Fruit fly (Drosophila melanogaster) whole organism, embryonic: ENCODE data around the gene yellow-e2.
A peak's percentile ranks its signal among the peaks of the same experiment; 100 is the strongest.

Experiments used
- Atf-2 ChIP-seq: fragments of 200-800 bp; sonication (Bioruptor generic); optimal IDR thresholded peaks from 2 replicates; lab custom pipeline; 2016; ENCODE audit warnings: missing biosample characterization, missing genetic modification characterization
- Bgb ChIP-seq: fragments of 200-800 bp; sonication (Bioruptor generic); IDR thresholded peaks from 2 replicates; pipeline ENCODE4 v1.3.6; 2022; ENCODE audit warnings: missing biosample characterization, missing genetic modification characterization; ENCODE audit not compliant: partially characterized antibody
- BtbVII ChIP-seq: fragments of 200-800 bp; sonication (Bioruptor generic); optimal IDR thresholded peaks from 3 replicates; lab custom pipeline; 2017; ENCODE audit warnings: missing biosample characterization, mild to moderate bottlenecking, missing genetic modification characterization
- CG11504 ChIP-seq: fragments of 200-800 bp; sonication (Bioruptor generic); optimal IDR thresholded peaks from 3 replicates; lab custom pipeline; 2019; ENCODE audit warnings: missing biosample characterization, mild to moderate bottlenecking, missing genetic modification characterization, moderate library complexity
- CG11723 ChIP-seq: fragments of 200-800 bp; sonication (Bioruptor generic); optimal IDR thresholded peaks from 2 replicates; lab custom pipeline; 2017; ENCODE audit warnings: missing biosample characterization, mild to moderate bottlenecking, missing genetic modification characterization
- CG12744 ChIP-seq: fragments of 200-800 bp; sonication (Bioruptor generic); optimal IDR thresholded peaks from 2 replicates; lab custom pipeline; 2016; ENCODE audit warnings: missing biosample characterization, missing genetic modification characterization
- CG13123 ChIP-seq: fragments of 200-800 bp; sonication (Bioruptor generic); optimal IDR thresholded peaks from 2 replicates; lab custom pipeline; 2016; ENCODE audit warnings: missing biosample characterization, missing genetic modification characterization
- CG13894 ChIP-seq: fragments of 200-800 bp; sonication (Bioruptor generic); optimal IDR thresholded peaks from 3 replicates; lab custom pipeline; 2018; ENCODE audit warnings: missing biosample characterization, mild to moderate bottlenecking, missing genetic modification characterization, moderate library complexity
- CG14667 ChIP-seq: fragments of 200-800 bp; sonication (Bioruptor generic); IDR thresholded peaks from 2 replicates; pipeline ENCODE4 v1.3.6; 2022; ENCODE audit warnings: missing biosample characterization, missing genetic modification characterization
- CG14710 ChIP-seq: fragments of 200-800 bp; sonication (Bioruptor generic); optimal IDR thresholded peaks from 3 replicates; lab custom pipeline; 2019; ENCODE audit warnings: missing biosample characterization, mild to moderate bottlenecking, missing genetic modification characterization, moderate library complexity
- CG15696 ChIP-seq: fragments of 200-800 bp; sonication (Bioruptor generic); optimal IDR thresholded peaks from 2 replicates; lab custom pipeline; 2019; ENCODE audit warnings: missing biosample characterization, mild to moderate bottlenecking, missing genetic modification characterization, moderate library complexity
- CG17359 ChIP-seq: fragments of 200-800 bp; sonication (Bioruptor generic); optimal IDR thresholded peaks from 3 replicates; lab custom pipeline; 2018; ENCODE audit warnings: missing biosample characterization, mild to moderate bottlenecking, missing genetic modification characterization, moderate library complexity
- CG17912 ChIP-seq: fragments of 200-800 bp; sonication (Bioruptor generic); optimal IDR thresholded peaks from 2 replicates; lab custom pipeline; 2018; ENCODE audit warnings: missing biosample characterization, mild to moderate bottlenecking, missing genetic modification characterization
- CG2116 ChIP-seq: fragments of 200-800 bp; sonication (Bioruptor generic); optimal IDR thresholded peaks from 3 replicates; lab custom pipeline; 2018; ENCODE audit warnings: missing biosample characterization, mild to moderate bottlenecking, missing genetic modification characterization
- CG2199 ChIP-seq: fragments of 200-800 bp; sonication (Bioruptor generic); IDR thresholded peaks from 3 replicates; pipeline ENCODE4 v1.3.6; 2022; ENCODE audit warnings: missing biosample characterization, missing genetic modification characterization
- CG34376 ChIP-seq: fragments of 200-800 bp; sonication (Bioruptor generic); optimal IDR thresholded peaks from 2 replicates; lab custom pipeline; 2018; ENCODE audit warnings: missing biosample characterization, mild to moderate bottlenecking, missing genetic modification characterization
- CG4282 ChIP-seq: fragments of 200-800 bp; sonication (Bioruptor generic); optimal IDR thresholded peaks from 2 replicates; lab custom pipeline; 2016; ENCODE audit warnings: missing biosample characterization, missing genetic modification characterization
- CG4820 ChIP-seq: fragments of 200-800 bp; sonication (Bioruptor generic); optimal IDR thresholded peaks from 3 replicates; lab custom pipeline; 2016; ENCODE audit warnings: missing biosample characterization, missing genetic modification characterization
- CG8388 ChIP-seq: fragments of 200-800 bp; sonication (Bioruptor generic); optimal IDR thresholded peaks from 2 replicates; lab custom pipeline; 2019; ENCODE audit warnings: missing biosample characterization, mild to moderate bottlenecking, missing genetic modification characterization, moderate library complexity
- CG8944 ChIP-seq: fragments of 200-800 bp; sonication (Bioruptor generic); optimal IDR thresholded peaks from 3 replicates; lab custom pipeline; 2016; ENCODE audit warnings: missing biosample characterization, missing genetic modification characterization
- CoRest ChIP-seq: fragments of 200-800 bp; sonication (Bioruptor generic); optimal IDR thresholded peaks from 3 replicates; lab custom pipeline; 2018; ENCODE audit warnings: missing biosample characterization, mild to moderate bottlenecking, missing genetic modification characterization, moderate library complexity
- Dref ChIP-seq: fragments of 200-800 bp; sonication (Bioruptor generic); IDR thresholded peaks from 2 replicates; pipeline ENCODE4 v1.3.6; 2022; ENCODE audit warnings: missing biosample characterization, missing genetic modification characterization
- Fer1 ChIP-seq: fragments of 200-800 bp; sonication (Bioruptor generic); optimal IDR thresholded peaks from 2 replicates; lab custom pipeline; 2017; ENCODE audit warnings: missing biosample characterization, mild to moderate bottlenecking, missing genetic modification characterization
- H15 ChIP-seq: fragments of 200-800 bp; sonication (Bioruptor generic); IDR thresholded peaks from 3 replicates; pipeline ENCODE4 v1.3.6; 2022; ENCODE audit warnings: missing biosample characterization, missing genetic modification characterization
- HmgZ ChIP-seq: fragments of 200-800 bp; sonication (Bioruptor generic); optimal IDR thresholded peaks from 2 replicates; lab custom pipeline; 2018; ENCODE audit warnings: missing biosample characterization, mild to moderate bottlenecking, missing genetic modification characterization
- Hr3 ChIP-seq: fragments of 200-800 bp; sonication (Bioruptor generic); optimal IDR thresholded peaks from 3 replicates; lab custom pipeline; 2016; ENCODE audit warnings: missing biosample characterization, missing genetic modification characterization
- MESR4 ChIP-seq: fragments of 200-800 bp; sonication (Bioruptor generic); optimal IDR thresholded peaks from 2 replicates; lab custom pipeline; 2018; ENCODE audit warnings: missing biosample characterization, mild to moderate bottlenecking, missing genetic modification characterization, moderate library complexity
- NK7.1 ChIP-seq: fragments of 200-800 bp; sonication (Bioruptor generic); optimal IDR thresholded peaks from 3 replicates; lab custom pipeline; 2016; ENCODE audit warnings: missing biosample characterization, missing genetic modification characterization
- Spps ChIP-seq: fragments of 200-800 bp; sonication (Bioruptor generic); optimal IDR thresholded peaks from 2 replicates; lab custom pipeline; 2018; ENCODE audit warnings: missing biosample characterization, mild to moderate bottlenecking, missing genetic modification characterization
- YL-1 ChIP-seq: fragments of 200-800 bp; sonication (Bioruptor generic); optimal IDR thresholded peaks from 3 replicates; lab custom pipeline; 2017; ENCODE audit warnings: missing biosample characterization, mild to moderate bottlenecking, missing genetic modification characterization
- aop ChIP-seq: fragments of 200-800 bp; sonication (Bioruptor generic); IDR thresholded peaks from 2 replicates; pipeline ENCODE4 v1.3.6; 2022; ENCODE audit warnings: missing biosample characterization, missing genetic modification characterization
- ase ChIP-seq: fragments of 200-800 bp; sonication (Bioruptor generic); IDR thresholded peaks from 3 replicates; pipeline ENCODE4 v1.3.6; 2022; ENCODE audit warnings: missing biosample characterization, missing genetic modification characterization
- cas ChIP-seq: fragments of 200-800 bp; sonication (Bioruptor generic); IDR thresholded peaks from 2 replicates; pipeline ENCODE4 v1.3.6; 2022; ENCODE audit warnings: missing biosample characterization, missing genetic modification characterization
- cwo ChIP-seq: fragments of 200-800 bp; sonication (Bioruptor generic); optimal IDR thresholded peaks from 3 replicates; lab custom pipeline; 2017; ENCODE audit warnings: missing biosample characterization, missing genetic modification characterization, mild to moderate bottlenecking, moderate library complexity, missing genetic modification reagents
- fd64A ChIP-seq: fragments of 200-800 bp; sonication (Bioruptor generic); optimal IDR thresholded peaks from 3 replicates; lab custom pipeline; 2018; ENCODE audit warnings: missing biosample characterization, mild to moderate bottlenecking, missing genetic modification characterization
- gfzf ChIP-seq: fragments of 200-800 bp; sonication (Bioruptor generic); optimal IDR thresholded peaks from 2 replicates; lab custom pipeline; 2016; ENCODE audit warnings: missing biosample characterization, mild to moderate bottlenecking, missing genetic modification characterization, moderate library complexity
- hb ChIP-seq: fragments of 200-800 bp; sonication (Bioruptor generic); IDR thresholded peaks from 3 replicates; pipeline ENCODE4 v1.3.6; 2022; ENCODE audit warnings: missing biosample characterization, missing genetic modification characterization; ENCODE audit not compliant: partially characterized antibody
- hkb ChIP-seq, 2 experiments: fragments of 200-800 bp in 1 of 2; fragments of >200 bp in 1 of 2; sonication (Bioruptor generic) in 1 of 2; IDR thresholded peaks in 1 of 2; optimal IDR thresholded peaks in 1 of 2; 2 replicates each; pipeline versions ENCODE4 v1.3.6 to Lab custom; 2017 to 2022; ENCODE audit warnings: missing biosample characterization in 1 of 2, missing genetic modification characterization in 1 of 2
- sc ChIP-seq, 3 experiments: fragments of >200 bp in 2 of 3; fragments of 200-800 bp in 1 of 3; sonication (Bioruptor generic) in 1 of 3; optimal IDR thresholded peaks; 2 replicates in 2 of 3; 3 replicates in 1 of 3; lab custom pipeline; 2017; ENCODE audit warnings: mild to moderate bottlenecking in 1 of 3, missing biosample characterization in 1 of 3, missing genetic modification characterization in 1 of 3, missing genetic modification reagents in 1 of 3
- schlank ChIP-seq: fragments of 200-800 bp; sonication (Bioruptor generic); optimal IDR thresholded peaks from 2 replicates; lab custom pipeline; 2018; ENCODE audit warnings: missing biosample characterization, mild to moderate bottlenecking, missing genetic modification characterization
- slbo ChIP-seq: fragments of 200-800 bp; sonication (Bioruptor generic); IDR thresholded peaks from 2 replicates; pipeline ENCODE4 v1.3.6; 2022; ENCODE audit warnings: missing biosample characterization, missing genetic modification characterization
- sug ChIP-seq: fragments of 200-800 bp; optimal IDR thresholded peaks from 2 replicates; lab custom pipeline; 2019; ENCODE audit warnings: missing biosample characterization, mild to moderate bottlenecking, missing genetic modification characterization, moderate library complexity
- twi ChIP-seq: fragments of 200-800 bp; optimal IDR thresholded peaks from 2 replicates; lab custom pipeline; 2019; ENCODE audit warnings: missing biosample characterization, mild to moderate bottlenecking, missing genetic modification characterization, moderate library complexity

The yellow-e2 gene

dm6 chr3R:13365665-13366414, 41.0 kb downstream of the yellow-e2 start (continued):
- TF ChIP-seq sug (tag; lab: Kevin White, UChicago): peak; percentile 52
- TF ChIP-seq Bgb: no peak
- TF ChIP-seq MESR4 (GFP tag; lab: Kevin White, UChicago): no peak
- TF ChIP-seq BtbVII: peak; percentile 30
- no peak for TF ChIP-seq CG8944 (GFP tag; lab: Kevin White, UChicago)
- TF ChIP-seq Atf-2 (GFP tag; lab: Kevin White, UChicago): no peak
- peak; percentile 36 for TF ChIP-seq CG15696 (tag; lab: Kevin White, UChicago)
- TF ChIP-seq H15 (GFP tag; lab: Robert Waterston, UW): no peak
- no peak for TF ChIP-seq Hr3 (GFP tag; lab: Kevin White, UChicago)
- no peak for TF ChIP-seq hkb (optimal IDR thresholded peaks at IDR 0.05; lab: Kevin White, UChicago)
- TF ChIP-seq hkb (GFP tag; IDR thresholded peaks at IDR 0.05; lab: Robert Waterston, UW): no peak
- TF ChIP-seq Spps (tag; lab: Kevin White, UChicago): no peak
- TF ChIP-seq CG11723 (GFP tag; lab: Kevin White, UChicago): no peak
- TF ChIP-seq CG13123: no peak
- 0 out of 3 replicates have a peak, but pooled peaks have one; percentile 45 for TF ChIP-seq CG2199
- no peak for TF ChIP-seq hb (GFP tag; lab: Robert Waterston, UW)
- TF ChIP-seq CG14667 (GFP tag; lab: Robert Waterston, UW): no peak
- peak; percentile 41 for TF ChIP-seq CG34376
- TF ChIP-seq CG4820: no peak
- TF ChIP-seq CG8388 (GFP tag; lab: Kevin White, UChicago): no peak
- peak; percentile 34 for TF ChIP-seq CG13894 (tag; lab: Kevin White, UChicago)
- TF ChIP-seq CG4282 (GFP tag; lab: Kevin White, UChicago): no peak
- TF ChIP-seq ase (GFP tag; lab: Robert Waterston, UW): no peak
- TF ChIP-seq Fer1 (GFP tag; lab: Kevin White, UChicago): no peak
- TF ChIP-seq CG2116 (GFP tag; lab: Kevin White, UChicago): no peak
- no peak for TF ChIP-seq sc (optimal IDR thresholded peaks at IDR 0.05; lab: Kevin White, UChicago)
- no peak for TF ChIP-seq sc (GFP tag; optimal IDR thresholded peaks at IDR 0.05; lab: Kevin White, UChicago)
- TF ChIP-seq cas: no peak
- peak; percentile 12 for TF ChIP-seq CG11504 (tag; lab: Kevin White, UChicago)
- TF ChIP-seq NK7.1 (GFP tag; lab: Kevin White, UChicago): no peak
- 0 out of 2 replicates have a peak, but pooled peaks have one; percentile 6 for TF ChIP-seq slbo
- no peak for TF ChIP-seq YL-1 (GFP tag; lab: Kevin White, UChicago)
- no peak for TF ChIP-seq schlank (tag; lab: Kevin White, UChicago)
- no peak for TF ChIP-seq CG12744 (GFP tag; lab: Kevin White, UChicago)
- no peak for TF ChIP-seq CG14710 (tag; lab: Kevin White, UChicago)
- TF ChIP-seq twi (tag; lab: Kevin White, UChicago): peak; percentile 80
- TF ChIP-seq fd64A: no peak
- no peak for TF ChIP-seq CoRest
- no peak for TF ChIP-seq Dref (GFP tag; lab: Robert Waterston, UW)
- no peak for TF ChIP-seq HmgZ (tag; lab: Kevin White, UChicago)
- no peak for TF ChIP-seq cwo
- no peak for TF ChIP-seq CG17359
- TF ChIP-seq CG17912 (GFP tag; lab: Kevin White, UChicago): no peak
- TF ChIP-seq gfzf: no peak
- TF ChIP-seq aop (GFP tag; lab: Robert Waterston, UW): no peak
